Fruit fly (Drosophila melanogaster) whole organism, prepupa: ENCODE results near the gene Slc25A46b.

Experiments used
- Eip78C ChIP-seq: fragments of 200-800 bp; sonication (Bioruptor generic); peaks from one replicate; lab custom pipeline; 2016; ENCODE audit warnings: missing biosample characterization, missing genetic modification characterization
- Hr39 ChIP-seq: fragments of 200-800 bp; sonication (Bioruptor generic); optimal IDR thresholded peaks from 2 replicates; lab custom pipeline; 2016; ENCODE audit warnings: missing biosample characterization, missing genetic modification characterization

- no peak for TF ChIP-seq Eip78C (GFP tag; lab: Kevin White, UChicago)
- no peak for TF ChIP-seq Hr39 (GFP tag; lab: Kevin White, UChicago)
These were observed 26.6 kb downstream of the Slc25A46b start for dm6 chr2L:18122920-18123319.
